Worm (Caenorhabditis elegans): ENCODE measurements around the gene Y41E3.13.

Y41E3.13 gene

DNA sequence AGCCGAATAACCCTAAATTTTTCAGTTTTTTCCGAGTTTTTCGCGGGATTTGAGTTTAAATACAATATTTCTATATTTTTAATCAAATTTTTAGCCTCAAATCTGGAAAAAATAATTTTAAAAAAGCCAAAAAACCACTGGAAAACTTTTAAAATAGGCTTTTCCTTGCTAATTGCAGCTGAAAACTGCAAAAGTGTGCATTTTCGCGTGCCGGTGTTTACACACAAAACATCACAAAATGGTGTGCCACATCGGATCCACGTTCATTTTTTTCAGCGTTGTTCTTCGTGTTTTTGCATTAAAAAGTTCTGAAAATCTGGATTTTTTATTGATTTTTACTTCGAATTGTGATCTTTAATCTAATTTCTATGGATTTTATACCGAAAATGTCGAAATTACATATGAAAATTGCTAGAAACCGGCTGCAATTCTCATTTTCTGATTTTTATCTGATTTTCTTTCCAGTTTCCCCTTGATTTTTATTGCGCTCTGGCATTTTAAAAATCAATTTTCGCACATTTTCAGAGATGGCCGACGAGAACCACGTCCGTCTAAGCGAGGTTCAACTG lies 44.5 kb upstream of the Y41E3.13 start, which contains the start of gene Y41E3.7:
TSS of gene Y41E3.7 (plus strand) at position 519 of the 569 bp plus-strand sequence.
- TF ChIP-seq daf-16 (GFP tag; optimal IDR thresholded peaks at IDR 0.05): no peak
- TF ChIP-seq daf-16 (tag; optimal IDR thresholded peaks at IDR 0.05): peak; percentile 12
- TF ChIP-seq nhr-76 (tag; optimal IDR thresholded peaks at IDR 0.05): no peak
- TF ChIP-seq gei-8 (GFP tag; optimal IDR thresholded peaks at IDR 0.05): no peak
- peak; percentile 29 for TF ChIP-seq mes-2 (tag; optimal IDR thresholded peaks at IDR 0.05; ENCODE audit: poor library complexity, severe bottlenecking)
- TF ChIP-seq lin-38 (GFP tag; IDR thresholded peaks at IDR 0.05): peak; percentile 35; the same call in 1 of the 2 replicates
- TF ChIP-seq dpl-1 (GFP tag; optimal IDR thresholded peaks at IDR 0.05): peak; percentile 31
- TF ChIP-seq vab-7 (GFP tag; IDR thresholded peaks at IDR 0.05): no peak

DNA sequence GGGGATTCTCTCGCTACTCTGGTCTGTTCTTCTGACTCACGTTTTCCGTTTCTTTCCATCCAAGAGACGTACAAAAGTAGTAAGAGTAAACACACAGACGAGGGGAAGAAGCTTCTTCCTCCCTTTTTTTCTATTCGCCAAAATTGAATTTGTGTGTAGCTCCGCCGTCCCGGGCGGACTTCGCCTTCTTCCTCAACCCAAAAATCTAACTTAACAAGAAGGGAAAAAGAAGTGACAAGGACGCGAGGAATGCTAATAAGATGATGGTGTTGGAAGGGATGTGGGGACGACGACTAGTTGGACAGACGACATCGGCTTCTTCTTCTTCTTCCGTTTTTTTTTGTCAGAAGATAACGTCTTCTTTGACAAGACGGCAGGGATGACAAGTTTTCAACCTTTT lies 41.1 kb upstream of the Y41E3.13 start:
- TF ChIP-seq lsy-2 (tag; optimal IDR thresholded peaks at IDR 0.05) (peak in 1 of 2 experiments; percentile 30), fkh-10 (GFP tag; optimal IDR thresholded peaks at IDR 0.05) (peak; percentile 92), mdl-1 (tag; optimal IDR thresholded peaks at IDR 0.05) (peak in 1 of 2 experiments; percentile 28), dmd-9 (GFP tag; IDR thresholded peaks at IDR 0.05) (no peak), ctbp-1 (GFP tag; IDR thresholded peaks at IDR 0.05) (peak; percentile 84), mep-1 (tag; optimal IDR thresholded peaks at IDR 0.05) (peak; percentile 17), aha-1 (tag) (peak; percentile 63), rbr-2 (tag; optimal IDR thresholded peaks at IDR 0.05) (peak; percentile 25), ces-1 (GFP tag; optimal IDR thresholded peaks at IDR 0.05) (peak; percentile 94), daf-8 (GFP tag; IDR thresholded peaks at IDR 0.05) (no peak), D1046.2 (GFP tag; IDR thresholded peaks at IDR 0.05) (no peak)

DNA sequence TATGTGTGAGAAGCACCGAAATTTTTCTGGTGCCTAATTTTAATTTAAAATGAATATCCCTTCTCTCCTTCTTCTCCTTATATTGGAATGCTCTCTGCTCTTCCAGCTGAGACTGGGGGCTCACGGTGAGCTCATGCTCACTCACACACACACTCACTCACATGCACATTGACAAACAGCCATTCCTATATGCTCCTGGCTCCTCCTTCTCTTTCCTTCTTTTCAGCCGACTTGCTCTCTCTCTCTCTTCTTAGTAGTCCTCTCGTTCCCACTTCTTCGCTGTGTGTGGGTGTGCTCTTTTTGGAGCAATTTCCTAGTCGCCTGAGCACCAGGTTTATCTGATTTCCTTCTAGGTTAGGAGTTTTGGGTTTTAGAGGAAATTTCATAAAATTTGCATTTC lies 37.1 kb upstream of the Y41E3.13 start:
- TF ChIP-seq mes-2 (tag; optimal IDR thresholded peaks at IDR 0.05; ENCODE audit: poor library complexity, severe bottlenecking) (peak; percentile 34), nhr-102 (tag; optimal IDR thresholded peaks at IDR 0.05) (no peak), lsy-2 (tag; optimal IDR thresholded peaks at IDR 0.05) (peak in 1 of 2 experiments; percentile 16), ztf-7 (tag; optimal IDR thresholded peaks at IDR 0.05) (no peak), ces-1 (GFP tag; optimal IDR thresholded peaks at IDR 0.05) (peak; percentile 19), ceh-62 (tag; optimal IDR thresholded peaks at IDR 0.05) (no peak), ceh-32 (tag; optimal IDR thresholded peaks at IDR 0.05; ENCODE audit: poor library complexity) (peak; percentile 5), rbr-2 (tag; optimal IDR thresholded peaks at IDR 0.05) (peak; percentile 45), nhr-11 (tag; optimal IDR thresholded peaks at IDR 0.05) (no peak), fkh-10 (GFP tag; optimal IDR thresholded peaks at IDR 0.05) (peak; percentile 64), hlh-30 (tag; optimal IDR thresholded peaks at IDR 0.05; ENCODE audit: insufficient read depth) (peak; percentile 49), nhr-28 (tag; optimal IDR thresholded peaks at IDR 0.05) (no peak), duxl-1 (tag; optimal IDR thresholded peaks at IDR 0.05; ENCODE audit: poor library complexity) (no peak), madf-9 (GFP tag; conservative IDR thresholded peaks at IDR 0.05) (no peak), spr-3 (GFP tag; optimal IDR thresholded peaks at IDR 0.05) (no peak), madf-5 (GFP tag; IDR thresholded peaks at IDR 0.05) (no peak), mep-1 (tag; optimal IDR thresholded peaks at IDR 0.05) (peak; percentile 21), dmd-6 (GFP tag; IDR thresholded peaks at IDR 0.05) (0 out of 2 replicates have a peak, but pooled peaks have one; percentile 11), jun-1 (tag; optimal IDR thresholded peaks at IDR 0.05) (no peak), aha-1 (tag) (peak; percentile 44), ztf-11 (tag; optimal IDR thresholded peaks at IDR 0.05) (no peak), Y105C5A.15 (GFP tag; IDR thresholded peaks at IDR 0.05) (no peak), ctbp-1 (GFP tag; IDR thresholded peaks at IDR 0.05) (peak; percentile 48; the same call in 1 of the 2 replicates), hmg-1.1 (GFP tag; IDR thresholded peaks at IDR 0.05) (peak; percentile 44; the same call in 1 of the 2 replicates)

DNA sequence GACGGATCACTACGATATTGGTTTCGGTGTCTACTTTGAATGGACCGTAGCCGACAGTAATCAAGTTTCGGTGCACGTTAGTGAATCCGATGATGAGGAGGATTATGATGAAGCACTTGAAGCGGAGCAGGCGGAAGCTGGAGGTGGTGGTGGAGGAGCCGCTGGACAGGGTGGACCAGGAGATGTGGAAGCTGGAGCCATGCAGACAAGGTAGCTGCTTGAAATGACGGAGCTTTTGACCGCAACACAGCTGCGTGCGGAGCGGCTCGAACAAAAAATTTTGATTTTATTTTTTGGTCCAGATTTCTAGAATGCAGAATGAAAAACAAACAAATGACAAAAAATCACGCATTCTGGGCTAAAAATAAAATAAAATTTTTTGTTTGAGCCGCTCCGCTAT lies 33.7 kb upstream of the Y41E3.13 start:
- TF ChIP-seq nhr-42 (GFP tag; IDR thresholded peaks at IDR 0.05) (no peak), madf-9 (GFP tag; conservative IDR thresholded peaks at IDR 0.05) (no peak), nhr-41 (GFP tag; IDR thresholded peaks at IDR 0.05) (no peak), ceh-32 (tag; optimal IDR thresholded peaks at IDR 0.05; ENCODE audit: poor library complexity) (no peak), nhr-77 (tag; optimal IDR thresholded peaks at IDR 0.05) (no peak), duxl-1 (tag; optimal IDR thresholded peaks at IDR 0.05; ENCODE audit: poor library complexity) (no peak), set-16 (GFP tag; IDR thresholded peaks at IDR 0.05) (peak; percentile 80), ama-1 (optimal IDR thresholded peaks at IDR 0.05) (no peak), daf-19 (GFP tag; conservative IDR thresholded peaks at IDR 0.05) (no peak), ztf-7 (tag; optimal IDR thresholded peaks at IDR 0.05) (no peak), aha-1 (tag) (peak; percentile 84), zip-2 (tag; optimal IDR thresholded peaks at IDR 0.05) (no peak), ctbp-1 (GFP tag; IDR thresholded peaks at IDR 0.05) (no peak)
